Fruit fly (Drosophila melanogaster): ENCODE measurements around the gene TORIP.

Gene TORIP

DNA sequence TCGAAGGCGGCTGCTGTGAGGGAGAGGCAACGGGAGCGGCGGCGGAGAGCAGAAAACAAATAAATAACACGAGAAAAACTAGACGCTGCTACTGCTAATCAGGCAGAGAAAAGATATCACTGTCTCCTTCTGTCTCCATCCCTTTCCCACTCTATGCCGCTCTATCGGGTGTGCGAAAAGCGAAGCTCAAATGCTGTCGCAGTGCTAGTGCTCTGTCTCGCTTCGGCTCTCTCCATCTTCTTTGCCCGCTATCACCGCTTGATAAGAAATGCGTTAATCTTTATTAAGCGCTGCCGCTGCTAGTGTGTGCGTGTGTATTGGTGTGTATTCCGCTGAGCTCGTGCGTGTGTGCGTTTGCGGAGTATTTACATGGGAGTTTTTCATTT is 13.2 kb downstream of the TORIP start (continued):
- peak; percentile 22 for TF ChIP-seq CG4328 (GFP tag; optimal IDR thresholded peaks at IDR 0.05)
- no peak for TF ChIP-seq unpg (GFP tag; optimal IDR thresholded peaks at IDR 0.05)
- TF ChIP-seq B-H1 (GFP tag; IDR thresholded peaks at IDR 0.05): no peak
- no peak for TF ChIP-seq CG2202 (tag; optimal IDR thresholded peaks at IDR 0.05)
- TF ChIP-seq Six4 (GFP tag; optimal IDR thresholded peaks at IDR 0.05): no peak
- no peak for TF ChIP-seq eve (GFP tag; optimal IDR thresholded peaks at IDR 0.05)
- TF ChIP-seq ato (GFP tag; IDR thresholded peaks at IDR 0.05; ENCODE audit: partially characterized antibody): no peak
- TF ChIP-seq cad (GFP tag; optimal IDR thresholded peaks at IDR 0.05): peak; percentile 53
- TF ChIP-seq CG15514 (GFP tag; optimal IDR thresholded peaks at IDR 0.05): peak; percentile 35
- no peak for TF ChIP-seq CG1529 (GFP tag; optimal IDR thresholded peaks at IDR 0.05)
- TF ChIP-seq CG7839 (tag; optimal IDR thresholded peaks at IDR 0.05): no peak
- peak; percentile 39 for TF ChIP-seq CG3281 (GFP tag; optimal IDR thresholded peaks at IDR 0.05)
- no peak for TF ChIP-seq ham (GFP tag; IDR thresholded peaks at IDR 0.05)
- TF ChIP-seq CG17912 (GFP tag; optimal IDR thresholded peaks at IDR 0.05): no peak
- no peak for TF ChIP-seq CG9727 (GFP tag; optimal IDR thresholded peaks at IDR 0.05)
- TF ChIP-seq CG13296 (GFP tag; optimal IDR thresholded peaks at IDR 0.05): no peak
- no peak for TF ChIP-seq NC2β (GFP tag; optimal IDR thresholded peaks at IDR 0.05)
- peak; percentile 35 for TF ChIP-seq Abd-B (GFP tag; optimal IDR thresholded peaks at IDR 0.05)
- no peak for TF ChIP-seq pho (GFP tag; optimal IDR thresholded peaks at IDR 0.05)
- TF ChIP-seq Spps (tag; optimal IDR thresholded peaks at IDR 0.05): no peak
- TF ChIP-seq CG13287 (GFP tag; IDR thresholded peaks at IDR 0.05; ENCODE audit: partially characterized antibody): peak; percentile 31
- TF ChIP-seq D19A (tag; optimal IDR thresholded peaks at IDR 0.05): no peak
- TF ChIP-seq Dref (GFP tag; IDR thresholded peaks at IDR 0.05): no peak
- TF ChIP-seq CrebB (tag; optimal IDR thresholded peaks at IDR 0.05): peak; percentile 14
- TF ChIP-seq CG2875 (GFP tag; optimal IDR thresholded peaks at IDR 0.05): no peak
- no peak for TF ChIP-seq CG43689 (GFP tag; IDR thresholded peaks at IDR 0.05)
- TF ChIP-seq CG4820 (GFP tag; optimal IDR thresholded peaks at IDR 0.05): no peak
- no peak for TF ChIP-seq CG3995 (GFP tag; optimal IDR thresholded peaks at IDR 0.05)
- peak; percentile 35 for TF ChIP-seq BtbVII (GFP tag; optimal IDR thresholded peaks at IDR 0.05)
- no peak for TF ChIP-seq dmrt11E (tag; optimal IDR thresholded peaks at IDR 0.05)
- no peak for TF ChIP-seq run (tag; optimal IDR thresholded peaks at IDR 0.05)
- TF ChIP-seq CG17186 (GFP tag; optimal IDR thresholded peaks at IDR 0.05): no peak
- peak; percentile 86 for TF ChIP-seq crol (GFP tag; IDR thresholded peaks at IDR 0.05)
- TF ChIP-seq usp (GFP tag; optimal IDR thresholded peaks at IDR 0.05): no peak
- TF ChIP-seq Asciz (GFP tag; optimal IDR thresholded peaks at IDR 0.05): no peak
- no peak for TF ChIP-seq C15 (GFP tag; IDR thresholded peaks at IDR 0.05)
- no peak for TF ChIP-seq dan (GFP tag; IDR thresholded peaks at IDR 0.05)
- no peak for TF ChIP-seq CG8359 (GFP tag; optimal IDR thresholded peaks at IDR 0.05; ENCODE audit: borderline replicate concordance)
- TF ChIP-seq CG10654 (GFP tag; optimal IDR thresholded peaks at IDR 0.05): no peak
- no peak for TF ChIP-seq chif (GFP tag; optimal IDR thresholded peaks at IDR 0.05)
- no peak for TF ChIP-seq gce (GFP tag; IDR thresholded peaks at IDR 0.05)
- no peak for TF ChIP-seq sima (GFP tag; optimal IDR thresholded peaks at IDR 0.05)
- TF ChIP-seq Atf3 (GFP tag; optimal IDR thresholded peaks at IDR 0.05): no peak
- TF ChIP-seq psq (GFP tag; optimal IDR thresholded peaks at IDR 0.05): no peak
- TF ChIP-seq CG2889 (GFP tag; IDR thresholded peaks at IDR 0.05): no peak
- TF ChIP-seq cwo (GFP tag; optimal IDR thresholded peaks at IDR 0.05): peak; percentile 29
- 0 out of 2 replicates have a peak, but pooled peaks have one; percentile 18 for TF ChIP-seq stc (GFP tag; IDR thresholded peaks at IDR 0.05)
- no peak for TF ChIP-seq knrl (GFP tag; IDR thresholded peaks at IDR 0.05; ENCODE audit: partially characterized antibody)
- TF ChIP-seq hth (optimal IDR thresholded peaks at IDR 0.05): no peak
- TF ChIP-seq Trl (optimal IDR thresholded peaks at IDR 0.05): peak; percentile 33 to 85
- TF ChIP-seq Trl (GFP tag; optimal IDR thresholded peaks at IDR 0.05): no peak
- no peak for TF ChIP-seq CG11723 (GFP tag; optimal IDR thresholded peaks at IDR 0.05)
- TF ChIP-seq Gug (GFP tag; IDR thresholded peaks at IDR 0.05): no peak
